Worm (Caenorhabditis elegans): ENCODE results near the gene srj-29.

srj-29 gene

ce11 chrV:16047508-16047907 lies 28.0 kb upstream of the srj-29 start, which contains the start of gene str-198:
Gene str-198 (plus strand): TSS chrV:16047808.
- TF ChIP-seq him-1 (tag; optimal IDR thresholded peaks at IDR 0.05), result no peak
- TF ChIP-seq W03F9.2 (tag; optimal IDR thresholded peaks at IDR 0.05), result no peak
- no peak for TF ChIP-seq dao-5 (tag; optimal IDR thresholded peaks at IDR 0.05)

ce11 chrV:16049177-16049576 lies 26.3 kb upstream of the srj-29 start, which contains the start of gene best-12:
Gene best-12 (plus strand): TSS chrV:16049477.
- TF ChIP-seq him-1 (tag; optimal IDR thresholded peaks at IDR 0.05) (no peak), W03F9.2 (tag; optimal IDR thresholded peaks at IDR 0.05) (no peak), dao-5 (tag; optimal IDR thresholded peaks at IDR 0.05) (no peak)

ce11 chrV:16053373-16053772 lies 22.1 kb upstream of the srj-29 start, which contains the start of gene F14H3.3:
Gene F14H3.3 (minus strand): TSS chrV:16053473.
- TF ChIP-seq him-1 (tag; optimal IDR thresholded peaks at IDR 0.05) (no peak), W03F9.2 (tag; optimal IDR thresholded peaks at IDR 0.05) (no peak), dao-5 (tag; optimal IDR thresholded peaks at IDR 0.05) (no peak)

- TF ChIP-seq W03F9.2 (tag; optimal IDR thresholded peaks at IDR 0.05), result no peak
These were observed 20.4 kb upstream of the srj-29 start, which contains the start of gene F14H3.4 for ce11 chrV:16055031-16055430. Gene F14H3.4 (minus strand): TSS chrV:16055072.

ce11 chrV:16057010-16057463 lies 18.4 kb upstream of the srj-29 start, which contains the start of gene F14H3.5:
Gene F14H3.5 (minus strand): TSS chrV:16057060.
- TF ChIP-seq dao-5 (tag; optimal IDR thresholded peaks at IDR 0.05), result no peak
- TF ChIP-seq him-1 (tag; optimal IDR thresholded peaks at IDR 0.05), result no peak
- no peak for TF ChIP-seq W03F9.2 (tag; optimal IDR thresholded peaks at IDR 0.05)

- TF ChIP-seq W03F9.2 (tag; optimal IDR thresholded peaks at IDR 0.05), result no peak
- TF ChIP-seq him-1 (tag; optimal IDR thresholded peaks at IDR 0.05), result no peak
- TF ChIP-seq dao-5 (tag; optimal IDR thresholded peaks at IDR 0.05), result no peak
These were observed 16.6 kb upstream of the srj-29 start, which contains the start of gene F14H3.6 for ce11 chrV:16058872-16059271. Gene F14H3.6 (minus strand): TSS chrV:16058893.

ce11 chrV:16060135-16060534 lies 15.3 kb upstream of the srj-29 start, which contains the start of gene F14H3.15:
Gene F14H3.15 (minus strand): TSS chrV:16060235.
- TF ChIP-seq W03F9.2 (tag; optimal IDR thresholded peaks at IDR 0.05) (no peak), him-1 (tag; optimal IDR thresholded peaks at IDR 0.05) (no peak), dao-5 (tag; optimal IDR thresholded peaks at IDR 0.05) (no peak)

- TF ChIP-seq him-1 (tag; optimal IDR thresholded peaks at IDR 0.05) (no peak), dao-5 (tag; optimal IDR thresholded peaks at IDR 0.05) (no peak), W03F9.2 (tag; optimal IDR thresholded peaks at IDR 0.05) (no peak)
These were observed 13.5 kb upstream of the srj-29 start, which contains the start of gene fbxa-100 for ce11 chrV:16061993-16062392. Gene fbxa-100 (minus strand): TSS chrV:16062093.

- TF ChIP-seq dao-5 (tag; optimal IDR thresholded peaks at IDR 0.05) (no peak), him-1 (tag; optimal IDR thresholded peaks at IDR 0.05) (no peak), W03F9.2 (tag; optimal IDR thresholded peaks at IDR 0.05) (no peak)
These were observed 12.7 kb upstream of the srj-29 start, which contains the start of gene F14H3.14 for ce11 chrV:16062788-16063187. Gene F14H3.14 (minus strand): TSS chrV:16062888.

ce11 chrV:16068938-16069337 lies 6.5 kb upstream of the srj-29 start, which contains the start of gene cyp-35D1:
Gene cyp-35D1 (plus strand): TSS chrV:16069238.
- TF ChIP-seq him-1 (tag; optimal IDR thresholded peaks at IDR 0.05), result no peak
- TF ChIP-seq W03F9.2 (tag; optimal IDR thresholded peaks at IDR 0.05), result no peak
- no peak for TF ChIP-seq dao-5 (tag; optimal IDR thresholded peaks at IDR 0.05)

ce11 chrV:16071167-16071566 lies 4.3 kb upstream of the srj-29 start, which contains the start of gene nhr-176:
Gene nhr-176 (plus strand): TSS chrV:16071325.
- TF ChIP-seq W03F9.2 (tag; optimal IDR thresholded peaks at IDR 0.05), result no peak
- no peak for TF ChIP-seq dao-5 (tag; optimal IDR thresholded peaks at IDR 0.05)
- no peak for TF ChIP-seq him-1 (tag; optimal IDR thresholded peaks at IDR 0.05)

- TF ChIP-seq dao-5 (tag; optimal IDR thresholded peaks at IDR 0.05) (no peak), W03F9.2 (tag; optimal IDR thresholded peaks at IDR 0.05) (no peak)
These were observed 1.6 kb upstream of the srj-29 start, which contains the start of gene srj-10 for ce11 chrV:16073856-16074255. Gene srj-10 (minus strand): TSS chrV:16073956.

ce11 chrV:16080039-16080438 lies 4.6 kb downstream of the srj-29 start:
- no peak for TF ChIP-seq him-1 (tag; optimal IDR thresholded peaks at IDR 0.05)
- TF ChIP-seq W03F9.2 (tag; optimal IDR thresholded peaks at IDR 0.05), result no peak
- no peak for TF ChIP-seq dao-5 (tag; optimal IDR thresholded peaks at IDR 0.05)

- no peak for TF ChIP-seq him-1 (tag; optimal IDR thresholded peaks at IDR 0.05)
These were observed 5.2 kb downstream of the srj-29 start for ce11 chrV:16080678-16081077.

ce11 chrV:16090685-16091084 lies 15.2 kb downstream of the srj-29 start, which contains the start of gene F22B8.3:
Gene F22B8.3 (plus strand): TSS chrV:16090985.
- TF ChIP-seq W03F9.2 (tag; optimal IDR thresholded peaks at IDR 0.05) (no peak), dao-5 (tag; optimal IDR thresholded peaks at IDR 0.05) (no peak), him-1 (tag; optimal IDR thresholded peaks at IDR 0.05) (no peak)
